Fruit fly (Drosophila melanogaster): ENCODE data around the gene Uqcc1.

dm6 chr3L:6995364-6995749, 37.4 kb upstream of the Uqcc1 start:
- no peak for TF ChIP-seq pan (optimal IDR thresholded peaks at IDR 0.05)
- no peak for TF ChIP-seq psq (optimal IDR thresholded peaks at IDR 0.05)
- TF ChIP-seq usp (GFP tag; optimal IDR thresholded peaks at IDR 0.05): no peak

All from whole organism.